Fruit fly (Drosophila melanogaster) whole organism, embryonic: ENCODE results near the gene obst-B.

Experiments used
- B-H1 ChIP-seq: fragments of 200-800 bp; sonication (Bioruptor generic); IDR thresholded peaks from 3 replicates; pipeline ENCODE4 v1.3.6; 2022; ENCODE audit warnings: missing biosample characterization, missing genetic modification characterization
- BEAF-32 ChIP-seq: fragments of 200-800 bp; sonication (Bioruptor generic); optimal IDR thresholded peaks from 3 replicates; lab custom pipeline; 2017; ENCODE audit warnings: missing biosample characterization, missing genetic modification characterization, mild to moderate bottlenecking, moderate library complexity, missing genetic modification reagents
- CG11247 ChIP-seq: fragments of 200-800 bp; sonication (Bioruptor generic); IDR thresholded peaks from 2 replicates; pipeline ENCODE4 v1.3.6; 2022; ENCODE audit warnings: missing biosample characterization, missing genetic modification characterization
- CG12236 ChIP-seq: fragments of 200-800 bp; sonication (Bioruptor generic); optimal IDR thresholded peaks from 2 replicates; lab custom pipeline; 2016; ENCODE audit warnings: missing biosample characterization, missing genetic modification characterization
- CG13775 ChIP-seq: fragments of 200-800 bp; sonication (Bioruptor generic); optimal IDR thresholded peaks from 3 replicates; lab custom pipeline; 2017; ENCODE audit warnings: missing biosample characterization, mild to moderate bottlenecking, missing genetic modification characterization
- CG13894 ChIP-seq: fragments of 200-800 bp; sonication (Bioruptor generic); optimal IDR thresholded peaks from 3 replicates; lab custom pipeline; 2018; ENCODE audit warnings: missing biosample characterization, mild to moderate bottlenecking, missing genetic modification characterization, moderate library complexity
- CG14965 ChIP-seq: fragments of 200-800 bp; sonication (Bioruptor generic); optimal IDR thresholded peaks from 2 replicates; lab custom pipeline; 2016; ENCODE audit warnings: missing biosample characterization, missing genetic modification characterization, borderline replicate concordance
- CG17385 ChIP-seq: fragments of 200-800 bp; sonication (Bioruptor generic); optimal IDR thresholded peaks from 3 replicates; lab custom pipeline; 2018; ENCODE audit warnings: missing biosample characterization, mild to moderate bottlenecking, missing genetic modification characterization
- CG2116 ChIP-seq: fragments of 200-800 bp; sonication (Bioruptor generic); optimal IDR thresholded peaks from 3 replicates; lab custom pipeline; 2018; ENCODE audit warnings: missing biosample characterization, mild to moderate bottlenecking, missing genetic modification characterization
- CG30403 ChIP-seq: fragments of 200-800 bp; sonication (Bioruptor generic); optimal IDR thresholded peaks from 3 replicates; lab custom pipeline; 2016; ENCODE audit warnings: missing biosample characterization, missing genetic modification characterization
- CG31224 ChIP-seq: fragments of 200-800 bp; sonication (Bioruptor generic); IDR thresholded peaks from 2 replicates; pipeline ENCODE4 v1.3.6; 2022; ENCODE audit warnings: missing biosample characterization, missing genetic modification characterization
- CG32532 ChIP-seq: fragments of 200-800 bp; sonication (Bioruptor generic); IDR thresholded peaks from 2 replicates; pipeline ENCODE4 v1.3.6; 2022; ENCODE audit warnings: missing biosample characterization, missing genetic modification characterization
- CG3726 ChIP-seq: fragments of 200-800 bp; sonication (Bioruptor generic); IDR thresholded peaks from 3 replicates; pipeline ENCODE4, ENCODE4 v1.3.6; 2022; ENCODE audit warnings: missing biosample characterization, missing genetic modification characterization
- CG3995 ChIP-seq: fragments of 200-800 bp; sonication (Bioruptor generic); optimal IDR thresholded peaks from 3 replicates; lab custom pipeline; 2016; ENCODE audit warnings: missing biosample characterization, missing genetic modification characterization
- CG4424 ChIP-seq: fragments of 200-800 bp; sonication (Bioruptor generic); optimal IDR thresholded peaks from 3 replicates; lab custom pipeline; 2016; ENCODE audit warnings: missing biosample characterization, missing genetic modification characterization
- CG5180 ChIP-seq: fragments of 200-800 bp; sonication (Bioruptor generic); optimal IDR thresholded peaks from 3 replicates; lab custom pipeline; 2017; ENCODE audit warnings: missing biosample characterization, missing genetic modification characterization, mild to moderate bottlenecking, moderate library complexity, missing genetic modification reagents
- CG6765 ChIP-seq: fragments of 200-800 bp; sonication (Bioruptor generic); optimal IDR thresholded peaks from 3 replicates; lab custom pipeline; 2017; ENCODE audit warnings: missing biosample characterization, mild to moderate bottlenecking, missing genetic modification characterization
- CG8478 ChIP-seq: fragments of >200 bp; optimal IDR thresholded peaks from 2 replicates; lab custom pipeline; 2018
- Dad ChIP-seq: fragments of 200-800 bp; sonication (Bioruptor generic); optimal IDR thresholded peaks from 3 replicates; lab custom pipeline; 2016; ENCODE audit warnings: missing biosample characterization, missing genetic modification characterization
- Elba2 ChIP-seq: fragments of 200-800 bp; sonication (Bioruptor generic); optimal IDR thresholded peaks from 3 replicates; lab custom pipeline; 2016; ENCODE audit warnings: missing biosample characterization, missing genetic modification characterization
- HHEX ChIP-seq: fragments of 200-800 bp; sonication (Bioruptor generic); optimal IDR thresholded peaks from 3 replicates; lab custom pipeline; 2017; ENCODE audit warnings: missing biosample characterization, mild to moderate bottlenecking, missing genetic modification characterization, missing genetic modification reagents
- Hr51 ChIP-seq, 2 experiments: fragments of 200-800 bp; sonication (Bioruptor generic); optimal IDR thresholded peaks; 2 replicates in 1 of 2; 3 replicates in 1 of 2; lab custom pipeline; 2016 to 2018; ENCODE audit warnings: missing biosample characterization in 2 of 2, missing genetic modification characterization in 2 of 2, mild to moderate bottlenecking in 1 of 2, moderate library complexity in 1 of 2
- Hr78 ChIP-seq, 2 experiments: fragments of 200-800 bp in 1 of 2; fragments of >200 bp in 1 of 2; sonication (Bioruptor generic) in 1 of 2; optimal IDR thresholded peaks; 2 replicates each; lab custom pipeline; 2017 to 2019; ENCODE audit warnings: missing biosample characterization in 2 of 2, missing genetic modification characterization in 2 of 2, mild to moderate bottlenecking in 1 of 2, moderate library complexity in 1 of 2
- MTF-1 ChIP-seq: fragments of 200-800 bp; sonication (Bioruptor generic); optimal IDR thresholded peaks from 2 replicates; lab custom pipeline; 2018; ENCODE audit warnings: missing biosample characterization, mild to moderate bottlenecking, missing genetic modification characterization, borderline replicate concordance
- Myb ChIP-seq: fragments of 200-800 bp; sonication (Bioruptor generic); optimal IDR thresholded peaks from 2 replicates; lab custom pipeline; 2016; ENCODE audit warnings: missing biosample characterization, missing genetic modification characterization
- Pdp1 ChIP-seq, 2 experiments: fragments of 200-800 bp; sonication (Bioruptor generic); optimal IDR thresholded peaks; 3 replicates each; lab custom pipeline; 2016; ENCODE audit warnings: missing biosample characterization in 2 of 2, missing genetic modification characterization in 2 of 2, mild to moderate bottlenecking in 1 of 2, moderate library complexity in 1 of 2
- Sin3A ChIP-seq: fragments of >200 bp; optimal IDR thresholded peaks from 2 replicates; lab custom pipeline; 2018
- Sry-β ChIP-seq: fragments of 200-800 bp; sonication (Bioruptor generic); optimal IDR thresholded peaks from 2 replicates; lab custom pipeline; 2018; ENCODE audit warnings: missing biosample characterization, mild to moderate bottlenecking, missing genetic modification characterization, moderate library complexity
- aop ChIP-seq: fragments of 200-800 bp; sonication (Bioruptor generic); IDR thresholded peaks from 2 replicates; pipeline ENCODE4 v1.3.6; 2022; ENCODE audit warnings: missing biosample characterization, missing genetic modification characterization
- ash1 ChIP-seq: fragments of 200-800 bp; sonication (Bioruptor generic); optimal IDR thresholded peaks from 2 replicates; lab custom pipeline; 2018; ENCODE audit warnings: missing biosample characterization, mild to moderate bottlenecking, missing genetic modification characterization
- bbx ChIP-seq: fragments of 200-800 bp; sonication (Bioruptor generic); IDR thresholded peaks from 2 replicates; pipeline ENCODE4 v1.3.6; 2022; ENCODE audit warnings: missing biosample characterization, missing genetic modification characterization; ENCODE audit not compliant: partially characterized antibody
- chinmo ChIP-seq: fragments of 200-800 bp; sonication (Bioruptor generic); IDR thresholded peaks from 4 replicates; pipeline ENCODE4 v1.3.6; 2022; ENCODE audit warnings: missing biosample characterization, missing genetic modification characterization; ENCODE audit not compliant: partially characterized antibody
- emc ChIP-seq: fragments of 200-800 bp; sonication (Bioruptor generic); optimal IDR thresholded peaks from 2 replicates; lab custom pipeline; 2016; ENCODE audit warnings: missing biosample characterization, missing genetic modification characterization
- ftz-f1 ChIP-seq: fragments of 200-800 bp; sonication (Bioruptor generic); optimal IDR thresholded peaks from 2 replicates; lab custom pipeline; 2016; ENCODE audit warnings: missing biosample characterization, missing genetic modification characterization
- gcm ChIP-seq: fragments of 200-800 bp; sonication (Bioruptor generic); optimal IDR thresholded peaks from 2 replicates; lab custom pipeline; 2019; ENCODE audit warnings: missing biosample characterization, mild to moderate bottlenecking, missing genetic modification characterization, moderate library complexity
- grn ChIP-seq: fragments of 200-800 bp; sonication (Bioruptor generic); optimal IDR thresholded peaks from 3 replicates; lab custom pipeline; 2017; ENCODE audit warnings: missing biosample characterization, missing genetic modification characterization
- hbn ChIP-seq: fragments of 200-800 bp; sonication (Bioruptor generic); IDR thresholded peaks from 2 replicates; pipeline ENCODE4 v1.3.6; 2022; ENCODE audit warnings: missing biosample characterization, missing genetic modification characterization; ENCODE audit not compliant: partially characterized antibody
- kah ChIP-seq: fragments of 200-800 bp; sonication (Bioruptor generic); optimal IDR thresholded peaks from 2 replicates; lab custom pipeline; 2018; ENCODE audit warnings: missing biosample characterization, mild to moderate bottlenecking, missing genetic modification characterization
- lilli ChIP-seq: fragments of 200-800 bp; sonication (Bioruptor generic); optimal IDR thresholded peaks from 3 replicates; lab custom pipeline; 2016; ENCODE audit warnings: missing biosample characterization, missing genetic modification characterization
- mam ChIP-seq: fragments of 200-800 bp; sonication (Bioruptor generic); optimal IDR thresholded peaks from 3 replicates; lab custom pipeline; 2016; ENCODE audit warnings: missing biosample characterization, missing genetic modification characterization
- pfk ChIP-seq: fragments of 200-800 bp; sonication (Bioruptor generic); optimal IDR thresholded peaks from 2 replicates; lab custom pipeline; 2018; ENCODE audit warnings: missing biosample characterization, mild to moderate bottlenecking, missing genetic modification characterization, moderate library complexity
- trem ChIP-seq: fragments of 200-800 bp; optimal IDR thresholded peaks from 3 replicates; lab custom pipeline; 2019; ENCODE audit warnings: missing biosample characterization, mild to moderate bottlenecking, missing genetic modification characterization, moderate library complexity
- wek ChIP-seq: fragments of 200-800 bp; sonication (Bioruptor generic); optimal IDR thresholded peaks from 3 replicates; lab custom pipeline; 2018; ENCODE audit warnings: missing biosample characterization, mild to moderate bottlenecking, missing genetic modification characterization, moderate library complexity
- zen2 ChIP-seq: fragments of 200-800 bp; sonication (Bioruptor generic); IDR thresholded peaks from 3 replicates; pipeline ENCODE4 v1.3.6; 2022; ENCODE audit warnings: missing biosample characterization, missing genetic modification characterization; ENCODE audit not compliant: partially characterized antibody
- zfh2 ChIP-seq: fragments of 200-800 bp; sonication (Bioruptor generic); optimal IDR thresholded peaks from 2 replicates; lab custom pipeline; 2016; ENCODE audit warnings: missing biosample characterization, missing genetic modification characterization

obst-B gene

dm6 chr2L:10009293-10009695, 23.2 kb upstream of the obst-B start, which contains the start of gene Trp1 (continued):
- peak; percentile 48 for TF ChIP-seq CG2116 (GFP tag; lab: Kevin White, UChicago)
- peak; percentile 51 for TF ChIP-seq Elba2 (GFP tag; lab: Kevin White, UChicago)
- no peak for TF ChIP-seq B-H1 (GFP tag; lab: Robert Waterston, UW)
- peak; percentile 87 for TF ChIP-seq hbn (GFP tag; lab: Robert Waterston, UW)
- peak; percentile 49 for TF ChIP-seq trem (tag; lab: Kevin White, UChicago)
- peak; percentile 94 for TF ChIP-seq BEAF-32 (GFP tag; lab: Kevin White, UChicago)
- no peak for TF ChIP-seq ftz-f1 (GFP tag; lab: Kevin White, UChicago)

- TF ChIP-seq CG5180 (GFP tag; lab: Kevin White, UChicago) = peak; percentile 86
- TF ChIP-seq CG13775 = peak; percentile 92
- TF ChIP-seq Hr51 (GFP tag; optimal IDR thresholded peaks at IDR 0.05; lab: Kevin White, UChicago) = peak; percentile 96 to 97
- no peak for TF ChIP-seq CG13894 (tag; lab: Kevin White, UChicago)
- peak; percentile 86 for TF ChIP-seq CG14965 (GFP tag; lab: Kevin White, UChicago)
- TF ChIP-seq Dad = peak; percentile 97
- TF ChIP-seq Hr78 (GFP tag; optimal IDR thresholded peaks at IDR 0.05; lab: Kevin White, UChicago) = no peak
- TF ChIP-seq Pdp1 (GFP tag; optimal IDR thresholded peaks at IDR 0.05; lab: Kevin White, UChicago) = peak; percentile 96 to 98
- TF ChIP-seq CG31224 (GFP tag; lab: Robert Waterston, UW) = peak; percentile 93
- peak; percentile 98 for TF ChIP-seq CG30403 (GFP tag; lab: Kevin White, UChicago)
- no peak for TF ChIP-seq Sin3A
- peak; percentile 91 for TF ChIP-seq CG12236
- peak; percentile 94 for TF ChIP-seq ash1 (GFP tag; lab: Kevin White, UChicago)
- TF ChIP-seq bbx (GFP tag; lab: Robert Waterston, UW) = peak; percentile 9; the same call in 1 of the 2 replicates
- peak; percentile 94 for TF ChIP-seq gcm (GFP tag; lab: Kevin White, UChicago)
- peak; percentile 99 for TF ChIP-seq CG32532 (GFP tag; lab: Robert Waterston, UW)
- peak; percentile 92; the same call in 3 of the 4 replicates for TF ChIP-seq chinmo (GFP tag; lab: Robert Waterston, UW)
- TF ChIP-seq grn = peak; percentile 78
- TF ChIP-seq CG3726 (GFP tag; lab: Robert Waterston, UW) = peak; percentile 89; the same call in 2 of the 3 replicates
- TF ChIP-seq zfh2 = peak; percentile 99
- peak; percentile 96 for TF ChIP-seq CG11247 (GFP tag; lab: Robert Waterston, UW)
- peak; percentile 94 for TF ChIP-seq aop (GFP tag; lab: Robert Waterston, UW)
- TF ChIP-seq MTF-1 (GFP tag; lab: Kevin White, UChicago) = peak; percentile 91
- peak; percentile 84 for TF ChIP-seq kah (GFP tag; lab: Kevin White, UChicago)
- TF ChIP-seq hbn (GFP tag; lab: Robert Waterston, UW) = no peak; the same call in 1 of the 2 replicates
- peak; percentile 35 for TF ChIP-seq pfk (GFP tag; lab: Kevin White, UChicago)
- peak; percentile 93 for TF ChIP-seq CG17385 (GFP tag; lab: Kevin White, UChicago)
- peak; percentile 90 for TF ChIP-seq Myb
- peak; percentile 89 for TF ChIP-seq wek (GFP tag; lab: Kevin White, UChicago)
- TF ChIP-seq mam = peak; percentile 99
- TF ChIP-seq HHEX (GFP tag; lab: Kevin White, UChicago) = peak; percentile 95
- no peak for TF ChIP-seq CG8478 (lab: Kevin White, UChicago)
- peak; percentile 62 for TF ChIP-seq CG2116 (GFP tag; lab: Kevin White, UChicago)
- TF ChIP-seq CG4424 = peak; percentile 95
- peak; percentile 84 for TF ChIP-seq CG3995 (GFP tag; lab: Kevin White, UChicago)
- TF ChIP-seq emc (GFP tag; lab: Kevin White, UChicago) = peak; percentile 96
- TF ChIP-seq Sry-β (GFP tag; lab: Kevin White, UChicago) = peak; percentile 44
- TF ChIP-seq lilli (GFP tag; lab: Kevin White, UChicago) = peak; percentile 99
- peak; percentile 92 for TF ChIP-seq CG6765 (GFP tag; lab: Kevin White, UChicago)
- TF ChIP-seq zen2 (GFP tag; lab: Robert Waterston, UW) = 0 out of 3 replicates have a peak, but pooled peaks have one; percentile 49
Measured at dm6 chr2L:10009800-10010658, 22.5 kb upstream of the obst-B start.
